Worm (Caenorhabditis elegans) whole organism, L3 larva: ENCODE results near the gene lin-15B.

Experiments used
- R02D3.7 ChIP-seq: fragments of 150-350 bp; optimal IDR thresholded peaks from 2 replicates; lab custom pipeline; 2014; ENCODE audit warnings: missing biosample characterization, missing genetic modification characterization
- ZK546.5 ChIP-seq: sonication (generic microtip); optimal IDR thresholded peaks from 2 replicates; lab custom pipeline; 2017; ENCODE audit warnings: missing biosample characterization, missing genetic modification characterization
- aly-2 ChIP-seq: fragments of 150-350 bp; optimal IDR thresholded peaks from 2 replicates; lab custom pipeline; 2014; ENCODE audit warnings: missing biosample characterization, missing genetic modification characterization
- ama-1 ChIP-seq: fragments of 150-350 bp; optimal IDR thresholded peaks from 2 replicates; lab custom pipeline; 2018
- ceh-16 ChIP-seq: sonication (generic microtip); optimal IDR thresholded peaks from 2 replicates; lab custom pipeline; 2017; ENCODE audit warnings: missing biosample characterization, missing genetic modification characterization
- ceh-28 ChIP-seq: fragments of 150-350 bp; optimal IDR thresholded peaks from 2 replicates; lab custom pipeline; 2014; ENCODE audit warnings: missing biosample characterization, missing genetic modification reagents, missing genetic modification characterization
- ceh-9 ChIP-seq: sonication (generic microtip); optimal IDR thresholded peaks from 2 replicates; lab custom pipeline; 2018; ENCODE audit warnings: missing biosample characterization, missing genetic modification characterization
- daf-12 ChIP-seq: fragments of 150-350 bp; optimal IDR thresholded peaks from 2 replicates; lab custom pipeline; 2014; ENCODE audit warnings: missing biosample characterization, missing genetic modification reagents, missing genetic modification characterization
- egl-27 ChIP-seq: sonication (generic microtip); optimal IDR thresholded peaks from 4 replicates; lab custom pipeline; 2017; ENCODE audit warnings: missing biosample characterization, missing genetic modification reagents, missing genetic modification characterization
- egl-5 ChIP-seq: fragments of 150-350 bp; optimal IDR thresholded peaks from 2 replicates; lab custom pipeline; 2017; ENCODE audit warnings: missing biosample characterization, missing genetic modification reagents, missing genetic modification characterization, inconsistent platforms
- elt-1 ChIP-seq: fragments of 150-350 bp; optimal IDR thresholded peaks from 2 replicates; lab custom pipeline; 2014; ENCODE audit warnings: missing biosample characterization, missing genetic modification characterization
- elt-2 ChIP-seq: sonication (generic microtip); optimal IDR thresholded peaks from 2 replicates; lab custom pipeline; 2016; ENCODE audit warnings: missing genetic modification reagents, mild to moderate bottlenecking, missing genetic modification characterization, missing compliant biosample characterization
- elt-3 ChIP-seq, 3 experiments: fragments of 150-350 bp in 1 of 3; sonication (generic microtip) in 2 of 3; optimal IDR thresholded peaks; 2 replicates in 2 of 3; 4 replicates in 1 of 3; lab custom pipeline; 2014 to 2017; ENCODE audit warnings: missing biosample characterization in 3 of 3, missing genetic modification characterization in 3 of 3
- fkh-10 ChIP-seq: sonication (generic microtip); optimal IDR thresholded peaks from 2 replicates; lab custom pipeline; 2017; ENCODE audit warnings: missing biosample characterization, missing genetic modification reagents, missing genetic modification characterization
- fkh-2 ChIP-seq: fragments of 150-350 bp; optimal IDR thresholded peaks from 2 replicates; lab custom pipeline; 2014; ENCODE audit warnings: missing biosample characterization, missing genetic modification reagents, missing genetic modification characterization
- fos-1 ChIP-seq: fragments of 150-350 bp; optimal IDR thresholded peaks from 2 replicates; lab custom pipeline; 2014; ENCODE audit warnings: missing biosample characterization, missing genetic modification characterization
- hmg-11 ChIP-seq: sonication (generic microtip); optimal IDR thresholded peaks from 2 replicates; lab custom pipeline; 2016; ENCODE audit warnings: missing genetic modification characterization, missing compliant biosample characterization
- jun-1 ChIP-seq: fragments of 150-350 bp; optimal IDR thresholded peaks from 2 replicates; lab custom pipeline; 2014; ENCODE audit warnings: missing biosample characterization, missing genetic modification reagents, missing genetic modification characterization
- lin-15B ChIP-seq: fragments of 150-350 bp; optimal IDR thresholded peaks from 2 replicates; lab custom pipeline; 2014; ENCODE audit warnings: missing biosample characterization, missing genetic modification characterization
- lsy-12 ChIP-seq: sonication (generic microtip); optimal IDR thresholded peaks from 2 replicates; lab custom pipeline; 2016; ENCODE audit warnings: mild to moderate bottlenecking, missing genetic modification characterization, missing compliant biosample characterization
- mml-1 ChIP-seq: fragments of 150-350 bp; sonication (generic microtip); optimal IDR thresholded peaks from 3 replicates; lab custom pipeline; 2014; ENCODE audit warnings: missing biosample characterization, missing genetic modification characterization
- nfya-1 ChIP-seq: sonication (generic microtip); optimal IDR thresholded peaks from 2 replicates; lab custom pipeline; 2017; ENCODE audit warnings: missing genetic modification characterization, mild to moderate bottlenecking, missing compliant biosample characterization, antibody characterized with exemption, moderate library complexity; ENCODE audit not compliant: insufficient read depth
- nhr-23 ChIP-seq: fragments of 150-350 bp; optimal IDR thresholded peaks from 2 replicates; lab custom pipeline; 2014; ENCODE audit warnings: missing biosample characterization, missing genetic modification reagents, missing genetic modification characterization
- nhr-237 ChIP-seq: fragments of 150-350 bp; optimal IDR thresholded peaks from 2 replicates; lab custom pipeline; 2014; ENCODE audit warnings: missing biosample characterization, missing genetic modification characterization
- nhr-25 ChIP-seq: sonication (generic microtip); optimal IDR thresholded peaks from 2 replicates; lab custom pipeline; 2017; ENCODE audit warnings: missing biosample characterization, missing genetic modification characterization
- nhr-28 ChIP-seq: fragments of 150-350 bp; optimal IDR thresholded peaks from 2 replicates; lab custom pipeline; 2014; ENCODE audit warnings: missing biosample characterization, missing genetic modification characterization
- nhr-43 ChIP-seq: sonication (generic microtip); optimal IDR thresholded peaks from 2 replicates; lab custom pipeline; 2016; ENCODE audit warnings: mild to moderate bottlenecking, missing genetic modification characterization, missing compliant biosample characterization; ENCODE audit not compliant: poor library complexity, severe bottlenecking
- nhr-76 ChIP-seq: fragments of 150-350 bp; sonication (generic microtip); optimal IDR thresholded peaks from 5 replicates; lab custom pipeline; 2014; ENCODE audit warnings: missing biosample characterization, missing genetic modification characterization
- pha-4 ChIP-seq: fragments of 150-350 bp; optimal IDR thresholded peaks from 2 replicates; lab custom pipeline; 2014; ENCODE audit warnings: missing biosample characterization, missing genetic modification reagents, missing genetic modification characterization
- pqm-1 ChIP-seq: fragments of 150-350 bp; optimal IDR thresholded peaks from 2 replicates; lab custom pipeline; 2017; ENCODE audit warnings: missing biosample characterization, missing genetic modification characterization, inconsistent platforms
- sea-2 ChIP-seq: fragments of 150-350 bp; sonication (generic microtip); optimal IDR thresholded peaks from 4 replicates; lab custom pipeline; 2014; ENCODE audit warnings: missing biosample characterization, missing genetic modification reagents, missing genetic modification characterization
- skn-1 ChIP-seq: fragments of 150-350 bp; optimal IDR thresholded peaks from 2 replicates; lab custom pipeline; 2014; ENCODE audit warnings: missing biosample characterization, missing genetic modification characterization
- snpc-4 ChIP-seq: fragments of 150-350 bp; optimal IDR thresholded peaks from 2 replicates; lab custom pipeline; 2014; ENCODE audit warnings: missing biosample characterization, missing genetic modification characterization
- tbx-2 ChIP-seq: sonication (generic microtip); optimal IDR thresholded peaks from 2 replicates; lab custom pipeline; 2016; ENCODE audit warnings: mild to moderate bottlenecking, missing genetic modification characterization, missing compliant biosample characterization
- unc-39 ChIP-seq: sonication (generic microtip); optimal IDR thresholded peaks from 4 replicates; lab custom pipeline; 2017; ENCODE audit warnings: missing biosample characterization, missing genetic modification characterization
- zag-1 ChIP-seq: fragments of 150-350 bp; optimal IDR thresholded peaks from 2 replicates; lab custom pipeline; 2014; ENCODE audit warnings: missing biosample characterization, missing genetic modification characterization
- ztf-11 ChIP-seq: fragments of 150-350 bp; optimal IDR thresholded peaks from 2 replicates; lab custom pipeline; 2014; ENCODE audit warnings: missing biosample characterization, missing genetic modification characterization
- ztf-4 ChIP-seq: fragments of 150-350 bp; optimal IDR thresholded peaks from 2 replicates; lab custom pipeline; 2014; ENCODE audit warnings: missing biosample characterization, missing genetic modification characterization

lin-15B gene

ce11 chrX:15713189-15713588 lies 12.7 kb upstream of the lin-15B start:
- TF ChIP-seq lsy-12 (tag; lab: Kevin White, UChicago) (no peak), elt-2 (tag; lab: Kevin White, UChicago) (no peak), egl-5 (no peak), elt-1 (tag; lab: Kevin White, UChicago) (peak; percentile 72), nhr-23 (tag; lab: Kevin White, UChicago) (peak; percentile 58)

DNA sequence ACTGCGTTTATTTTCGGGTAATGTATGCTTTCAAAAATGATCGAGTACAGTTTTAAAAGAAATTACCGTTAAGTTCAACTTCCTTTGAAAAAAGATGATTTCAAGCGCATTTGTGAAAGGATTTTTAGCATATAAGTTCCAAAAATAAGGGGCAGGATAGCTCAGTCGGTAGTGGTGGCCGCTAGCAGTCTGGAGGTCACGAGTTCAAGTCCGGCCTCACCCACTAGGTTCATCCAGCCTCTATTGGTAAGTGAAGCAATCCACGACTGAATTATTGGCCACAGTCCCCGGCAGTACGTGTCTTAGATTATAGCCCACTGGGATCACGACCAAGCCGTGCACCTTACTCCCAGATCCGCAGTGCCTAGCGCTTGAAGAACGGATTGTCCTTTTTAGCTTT lies 9.0 kb upstream of the lin-15B start:
- TF ChIP-seq ama-1 (lab: Kevin White, UChicago) (no peak), ztf-11 (no peak), fkh-10 (GFP tag; lab: Kevin White, UChicago) (no peak), ZK546.5 (tag; lab: Kevin White, UChicago) (no peak), egl-27 (no peak), nhr-43 (tag; lab: Kevin White, UChicago) (no peak), aly-2 (tag; lab: Kevin White, UChicago) (no peak), sea-2 (GFP tag; lab: Kevin White, UChicago) (no peak), jun-1 (tag; lab: Kevin White, UChicago) (no peak), ceh-16 (tag; lab: Kevin White, UChicago) (no peak), elt-3 (tag; optimal IDR thresholded peaks at IDR 0.05; lab: Kevin White, UChicago) (no peak), nhr-28 (tag; lab: Kevin White, UChicago) (no peak), nfya-1 (no peak), fos-1 (no peak), unc-39 (tag; lab: Kevin White, UChicago) (no peak), tbx-2 (tag; lab: Kevin White, UChicago) (no peak), R02D3.7 (tag; lab: Kevin White, UChicago) (no peak)
- TF ChIP-seq, all 47 proteins: peak for 0

- TF ChIP-seq nhr-23 (tag; lab: Kevin White, UChicago) (no peak), mml-1 (tag; lab: Kevin White, UChicago) (no peak), ceh-28 (tag; lab: Kevin White, UChicago) (no peak), pqm-1 (tag; lab: Kevin White, UChicago) (no peak), zag-1 (tag; lab: Kevin White, UChicago) (no peak), nhr-76 (tag; lab: Kevin White, UChicago) (no peak), daf-12 (tag; lab: Kevin White, UChicago) (no peak), egl-5 (no peak), tbx-2 (tag; lab: Kevin White, UChicago) (no peak), fkh-2 (tag; lab: Kevin White, UChicago) (no peak), hmg-11 (no peak), fkh-10 (GFP tag; lab: Kevin White, UChicago) (no peak), ZK546.5 (tag; lab: Kevin White, UChicago) (no peak), ztf-11 (no peak), ztf-4 (tag; lab: Kevin White, UChicago) (no peak), snpc-4 (tag; lab: Kevin White, UChicago) (no peak), nhr-237 (no peak), skn-1 (tag; lab: Kevin White, UChicago) (no peak), fos-1 (no peak), nhr-43 (tag; lab: Kevin White, UChicago) (no peak)
Measured at ce11 chrX:15718325-15718724, 7.6 kb upstream of the lin-15B start, which contains the start of gene ZK662.6. Gene ZK662.6 (plus strand): TSS chrX:15718625.

- TF ChIP-seq lin-15B (tag; lab: Kevin White, UChicago) (no peak), ZK546.5 (tag; lab: Kevin White, UChicago) (no peak), tbx-2 (tag; lab: Kevin White, UChicago) (no peak), jun-1 (tag; lab: Kevin White, UChicago) (no peak), hmg-11 (no peak)
Measured at ce11 chrX:15721346-15721745, 4.6 kb upstream of the lin-15B start, which contains the start of gene ZK662.5. Gene ZK662.5 (plus strand): TSS chrX:15721646.

- TF ChIP-seq fkh-10 (GFP tag; lab: Kevin White, UChicago) (no peak), nhr-23 (tag; lab: Kevin White, UChicago) (peak; percentile 48), pha-4 (tag; lab: Kevin White, UChicago) (peak; percentile 78), ceh-9 (tag; lab: Kevin White, UChicago) (no peak), egl-27 (no peak), nhr-25 (tag; lab: Kevin White, UChicago) (peak; percentile 68), lin-15B (tag; lab: Kevin White, UChicago) (peak; percentile 98), sea-2 (GFP tag; lab: Kevin White, UChicago) (peak; percentile 62), snpc-4 (tag; lab: Kevin White, UChicago) (peak; percentile 74), nhr-43 (tag; lab: Kevin White, UChicago) (no peak), elt-2 (tag; lab: Kevin White, UChicago) (peak; percentile 24), skn-1 (tag; lab: Kevin White, UChicago) (peak; percentile 27), hmg-11 (peak; percentile 46)
Measured at ce11 chrX:15724994-15725393, 929 bp upstream of the lin-15B start.
